Fruit fly (Drosophila melanogaster): ENCODE measurements around the gene rump.

The rump gene

DNA sequence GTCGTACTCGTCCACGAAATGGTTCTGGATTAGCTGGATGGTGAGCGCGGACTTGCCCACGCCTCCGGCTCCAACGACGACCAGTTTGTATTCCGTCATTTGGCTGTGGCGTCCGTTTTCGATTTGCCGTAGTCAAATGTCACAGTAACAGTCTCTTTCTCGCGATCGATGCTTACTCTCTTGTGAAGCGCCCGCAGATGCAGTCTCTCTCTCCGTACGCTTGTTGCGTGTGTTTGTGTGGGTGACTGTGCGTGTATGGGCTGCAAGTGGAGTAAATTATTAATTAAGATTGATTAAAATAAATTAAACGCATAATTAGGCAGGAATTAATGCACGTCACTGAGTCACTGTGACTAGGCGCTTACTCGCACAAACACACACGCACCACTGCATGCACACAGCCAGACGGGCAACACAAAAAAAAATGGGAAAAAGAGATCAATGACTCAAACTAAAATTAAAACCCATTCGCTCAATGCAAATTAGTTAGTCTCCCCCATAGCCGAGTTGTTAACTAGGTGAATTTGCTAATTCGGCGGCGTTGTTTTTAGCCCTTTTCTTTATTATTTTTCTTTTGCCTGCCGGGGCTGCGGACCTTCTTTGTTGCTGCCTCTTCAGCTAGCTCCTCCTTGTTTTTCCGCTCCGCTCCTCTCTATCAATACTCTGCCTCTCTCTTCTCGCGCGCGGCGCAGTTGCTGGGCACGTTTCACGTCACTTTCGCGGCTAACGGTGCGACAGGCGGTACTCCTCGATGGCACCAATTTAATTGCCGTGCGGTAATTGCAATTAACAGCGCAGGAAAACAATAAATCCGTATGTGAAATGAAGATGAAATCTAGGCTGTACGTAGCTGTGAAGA, 2.3 kb upstream of the rump start:
- peak in 1 of 2 experiments; percentile 12 for TF ChIP-seq EcR (GFP tag; optimal IDR thresholded peaks at IDR 0.05)
- TF ChIP-seq pan (optimal IDR thresholded peaks at IDR 0.05): no peak
- no peak for TF ChIP-seq psq (optimal IDR thresholded peaks at IDR 0.05)
- no peak for TF ChIP-seq CG8478 (optimal IDR thresholded peaks at IDR 0.05)
- TF ChIP-seq usp (GFP tag; optimal IDR thresholded peaks at IDR 0.05): no peak
- peak; percentile 61 for TF ChIP-seq Dll (optimal IDR thresholded peaks at IDR 0.05)

DNA sequence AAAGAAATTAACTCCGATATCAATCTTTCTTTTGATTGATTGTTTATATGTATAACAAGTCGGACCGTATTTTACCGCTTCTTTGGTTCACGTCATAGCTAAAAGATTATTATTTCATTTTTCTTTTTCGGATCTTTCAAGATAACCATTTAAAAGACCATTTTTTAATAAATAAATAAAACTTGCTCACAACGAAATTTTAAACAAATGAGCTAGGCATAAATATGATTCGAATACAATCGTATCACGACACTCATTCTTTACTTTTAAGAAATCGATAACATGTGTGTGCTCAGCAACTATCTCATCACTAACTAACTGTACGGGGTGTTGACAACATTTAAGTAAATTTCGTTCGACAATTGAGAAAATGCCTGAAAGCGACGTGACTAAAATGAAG, 5.8 kb downstream of the rump start, which contains the start of gene CG8149:
CG8149 (plus strand) TSS at position 302 of the 400 bp plus-strand sequence.
- TF ChIP-seq CG8478 (optimal IDR thresholded peaks at IDR 0.05): no peak
- TF ChIP-seq Dll (optimal IDR thresholded peaks at IDR 0.05): no peak
- TF ChIP-seq psq (optimal IDR thresholded peaks at IDR 0.05): no peak
- no peak for TF ChIP-seq usp (GFP tag; optimal IDR thresholded peaks at IDR 0.05)
- TF ChIP-seq pan (optimal IDR thresholded peaks at IDR 0.05): no peak
- no peak for TF ChIP-seq EcR (GFP tag; optimal IDR thresholded peaks at IDR 0.05)

DNA sequence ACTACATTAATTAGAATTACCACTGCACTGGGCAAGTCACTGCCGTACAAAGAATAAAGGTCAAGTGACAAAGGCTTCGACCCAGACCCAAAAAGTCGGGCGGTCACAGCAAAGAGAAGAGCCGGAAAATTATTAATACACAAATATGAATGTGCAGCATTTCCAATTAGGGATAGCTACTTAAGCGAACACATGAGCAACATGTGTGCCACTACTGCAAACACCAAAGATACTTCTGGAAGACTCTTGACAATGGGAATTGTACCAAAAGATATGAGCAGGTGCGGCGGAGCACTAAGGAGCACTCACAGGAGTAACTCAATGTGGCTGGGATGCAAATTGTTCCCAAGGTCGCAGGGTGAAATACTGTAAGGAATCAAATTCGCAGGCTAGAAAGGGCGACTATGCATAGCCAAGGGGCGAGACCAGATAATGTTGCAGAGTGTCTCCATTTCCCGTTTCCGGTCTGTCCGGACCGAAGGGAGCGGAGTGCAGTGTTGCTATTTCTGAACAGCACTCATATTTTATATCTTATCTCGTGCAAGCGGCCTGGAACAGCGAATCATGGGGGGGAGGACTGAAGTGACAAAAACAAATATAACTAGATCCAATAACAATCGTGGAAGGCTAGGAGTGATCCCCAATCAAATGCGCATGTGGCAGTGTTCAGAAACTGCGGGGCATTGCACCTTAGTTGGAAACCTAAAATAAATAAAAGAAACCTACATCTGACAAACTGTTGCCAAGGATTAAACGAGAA, 6.6 kb downstream of the rump start:
- TF ChIP-seq EcR (GFP tag; optimal IDR thresholded peaks at IDR 0.05) (peak in 1 of 2 experiments; percentile 16), psq (optimal IDR thresholded peaks at IDR 0.05) (no peak)

DNA sequence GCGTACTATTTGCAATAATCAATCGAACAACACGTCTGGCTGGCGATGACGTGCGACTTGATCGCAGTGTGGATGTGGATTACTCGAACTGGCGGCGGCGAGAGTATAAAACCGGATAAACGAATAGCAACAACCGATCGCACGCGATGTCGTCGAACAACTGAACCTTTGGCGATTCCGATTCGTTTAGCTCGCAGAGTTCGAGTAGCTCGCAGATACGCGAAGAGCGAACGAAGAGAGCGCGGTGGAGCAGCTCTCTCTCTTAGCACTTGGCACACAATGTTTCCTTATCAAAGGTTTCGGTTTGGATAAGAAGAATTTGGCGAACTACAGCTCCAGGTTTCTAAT, 7.7 kb downstream of the rump start, which contains the start of gene RhoL:
RhoL (minus strand) TSS at position 166 of the 348 bp plus-strand sequence.
- TF ChIP-seq usp (GFP tag; optimal IDR thresholded peaks at IDR 0.05) (no peak), psq (optimal IDR thresholded peaks at IDR 0.05) (no peak), CG8478 (optimal IDR thresholded peaks at IDR 0.05) (no peak), pan (optimal IDR thresholded peaks at IDR 0.05) (no peak), Dll (optimal IDR thresholded peaks at IDR 0.05) (no peak), EcR (GFP tag; optimal IDR thresholded peaks at IDR 0.05) (no peak)

DNA sequence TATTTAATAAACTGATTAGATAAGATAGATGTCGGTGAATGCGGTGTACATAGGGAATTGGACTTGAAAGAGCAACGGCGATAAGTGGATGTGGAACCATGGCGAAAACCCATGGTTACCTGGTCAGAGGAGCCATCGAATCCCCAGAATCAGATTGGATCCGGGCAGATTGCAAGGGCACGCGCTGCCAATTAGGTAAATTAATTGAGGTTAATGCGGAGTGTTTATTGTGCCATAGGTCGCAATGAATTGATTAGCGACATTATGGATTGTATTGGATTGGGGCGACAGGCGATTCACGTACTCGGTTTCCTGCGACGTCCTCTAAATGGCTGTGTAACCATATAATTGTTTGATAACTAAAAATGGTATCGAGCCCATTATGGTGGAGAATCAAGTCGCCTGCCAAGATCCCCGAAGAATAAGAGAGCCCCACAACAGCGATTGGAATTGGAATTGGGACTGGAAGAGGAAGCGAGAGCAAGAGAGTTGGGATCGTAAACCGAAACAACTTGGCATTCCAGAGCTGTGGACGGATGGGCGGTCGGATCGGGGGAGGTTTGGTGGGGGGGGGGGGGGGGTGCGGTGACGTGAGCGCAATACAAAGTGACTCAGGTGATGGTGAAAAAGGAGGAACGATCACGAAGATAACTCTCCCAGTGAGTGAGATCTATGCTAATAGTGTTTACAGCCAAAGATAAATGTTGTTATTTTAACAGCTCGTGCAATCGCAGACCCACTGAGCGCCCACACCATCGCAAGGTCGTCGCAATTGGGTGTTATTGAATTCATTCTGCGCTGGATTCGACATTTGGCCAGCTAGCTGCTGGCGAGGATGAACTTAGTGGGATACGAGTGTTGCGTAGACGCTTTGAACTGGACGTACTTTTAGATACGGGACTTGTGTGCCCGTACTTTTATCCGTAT, 8.4 kb downstream of the rump start:
- TF ChIP-seq EcR (GFP tag; optimal IDR thresholded peaks at IDR 0.05) (no peak), Dll (optimal IDR thresholded peaks at IDR 0.05) (no peak), psq (optimal IDR thresholded peaks at IDR 0.05) (no peak), pan (optimal IDR thresholded peaks at IDR 0.05) (no peak)

DNA sequence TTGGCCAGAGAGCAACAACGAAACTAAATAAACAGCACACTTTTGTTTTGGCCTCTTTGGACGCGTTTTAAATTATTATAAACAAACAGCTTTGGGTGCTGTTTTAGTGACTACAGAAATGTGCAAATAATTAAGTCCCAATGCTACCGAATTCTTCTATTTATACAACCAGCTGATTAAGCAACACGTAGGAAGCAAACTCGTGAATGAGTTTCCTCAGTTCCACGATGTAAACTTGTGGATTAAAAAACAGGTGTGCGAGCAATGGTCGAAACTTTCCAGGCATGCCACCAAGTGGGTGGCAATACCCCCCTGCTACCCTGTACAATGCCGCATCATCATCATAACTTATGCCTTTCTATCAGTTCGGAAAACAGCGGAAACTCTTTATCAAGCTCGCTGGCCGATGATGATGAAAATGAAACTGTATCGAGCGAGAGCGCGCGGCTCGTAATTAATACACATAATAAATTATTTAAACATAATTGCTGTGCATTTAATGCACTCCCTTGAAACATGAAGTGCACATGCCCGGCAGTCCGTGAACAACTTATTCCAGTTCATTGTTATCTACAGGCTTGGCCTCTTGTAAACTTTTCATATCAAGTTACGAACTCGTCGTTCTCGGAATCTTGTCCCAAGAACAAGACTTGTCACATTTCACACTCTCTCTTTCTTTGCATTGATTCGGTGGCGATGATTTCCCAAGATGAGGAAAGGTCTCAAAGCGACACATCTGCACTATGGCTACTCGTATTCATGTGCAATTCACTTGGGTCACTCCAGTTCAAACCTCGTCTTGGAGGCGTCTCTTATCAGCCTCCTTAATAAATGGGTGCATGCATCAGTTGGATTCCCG, 9.7 kb downstream of the rump start:
- TF ChIP-seq usp (GFP tag; optimal IDR thresholded peaks at IDR 0.05) (no peak), EcR (GFP tag; optimal IDR thresholded peaks at IDR 0.05) (no peak), CG8478 (optimal IDR thresholded peaks at IDR 0.05) (no peak), Dll (optimal IDR thresholded peaks at IDR 0.05) (no peak), pan (optimal IDR thresholded peaks at IDR 0.05) (no peak), psq (optimal IDR thresholded peaks at IDR 0.05) (no peak)

DNA sequence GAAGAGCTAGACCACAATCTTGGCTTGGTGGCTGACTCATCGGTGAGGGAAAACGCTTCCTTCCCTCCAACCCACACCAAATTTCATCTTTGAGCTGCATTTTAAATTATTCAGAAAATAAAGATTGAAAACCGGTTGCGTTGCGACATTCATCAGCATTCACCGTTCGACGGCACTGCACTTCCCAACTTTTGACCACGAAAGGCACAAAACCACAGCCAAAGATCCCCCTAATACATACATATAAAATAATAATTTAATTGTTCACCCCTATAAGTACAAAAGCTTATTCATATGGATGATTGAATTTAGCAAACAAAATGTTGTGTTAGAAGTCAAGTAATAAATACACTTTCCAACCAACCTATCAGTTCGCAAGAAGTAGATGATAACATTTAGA, 10.9 kb downstream of the rump start:
- TF ChIP-seq psq (optimal IDR thresholded peaks at IDR 0.05) (no peak), Dll (optimal IDR thresholded peaks at IDR 0.05) (no peak), usp (GFP tag; optimal IDR thresholded peaks at IDR 0.05) (no peak)

DNA sequence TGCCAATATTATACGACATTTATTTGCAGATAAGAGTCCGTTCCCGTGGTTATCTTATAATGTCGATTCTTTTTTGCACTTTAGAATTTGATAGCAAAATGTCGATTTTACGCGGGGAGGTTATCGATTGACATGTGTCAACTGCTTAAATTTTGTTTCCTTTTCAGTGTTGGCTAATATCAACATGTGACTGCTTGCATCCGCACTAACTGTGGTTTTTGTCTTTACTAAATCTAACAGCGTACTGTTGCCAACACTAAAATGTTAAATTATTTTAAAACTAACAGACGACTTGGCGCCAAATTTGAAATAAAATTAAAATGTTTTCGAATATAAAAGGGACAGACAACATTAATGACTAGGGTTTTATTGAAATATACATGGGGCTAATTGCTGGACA, 13.4 kb downstream of the rump start:
- no peak for TF ChIP-seq CG8478 (optimal IDR thresholded peaks at IDR 0.05)
- TF ChIP-seq EcR (GFP tag; optimal IDR thresholded peaks at IDR 0.05): no peak
- TF ChIP-seq psq (optimal IDR thresholded peaks at IDR 0.05): no peak
- TF ChIP-seq pan (optimal IDR thresholded peaks at IDR 0.05): no peak
- no peak for TF ChIP-seq Dll (optimal IDR thresholded peaks at IDR 0.05)
- TF ChIP-seq usp (GFP tag; optimal IDR thresholded peaks at IDR 0.05): no peak

DNA sequence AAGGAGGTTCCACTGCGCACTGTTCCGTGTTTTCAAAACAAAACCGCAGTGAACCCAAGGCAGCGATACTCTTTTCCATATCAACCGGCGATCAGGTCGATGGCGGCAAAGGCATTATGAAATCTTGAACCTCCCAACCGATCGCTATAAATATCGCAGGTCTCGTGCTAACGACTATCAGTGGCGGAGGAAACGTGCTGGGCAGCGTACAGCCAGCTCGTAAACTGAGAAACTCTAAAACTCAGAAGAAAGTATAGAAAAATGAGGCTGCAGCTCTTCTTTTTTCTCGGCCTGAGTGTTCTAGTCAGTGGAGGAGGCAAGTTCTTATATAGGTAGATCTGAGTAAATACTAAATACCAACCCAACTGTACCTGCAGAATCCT, 15.5 kb downstream of the rump start, which contains the start of gene phu:
phu (plus strand) TSS at position 175 of the 383 bp plus-strand sequence.
- TF ChIP-seq usp (GFP tag; optimal IDR thresholded peaks at IDR 0.05) (no peak), psq (optimal IDR thresholded peaks at IDR 0.05) (no peak), Dll (optimal IDR thresholded peaks at IDR 0.05) (no peak), pan (optimal IDR thresholded peaks at IDR 0.05) (no peak), CG8478 (optimal IDR thresholded peaks at IDR 0.05) (no peak), EcR (GFP tag; optimal IDR thresholded peaks at IDR 0.05) (no peak)

DNA sequence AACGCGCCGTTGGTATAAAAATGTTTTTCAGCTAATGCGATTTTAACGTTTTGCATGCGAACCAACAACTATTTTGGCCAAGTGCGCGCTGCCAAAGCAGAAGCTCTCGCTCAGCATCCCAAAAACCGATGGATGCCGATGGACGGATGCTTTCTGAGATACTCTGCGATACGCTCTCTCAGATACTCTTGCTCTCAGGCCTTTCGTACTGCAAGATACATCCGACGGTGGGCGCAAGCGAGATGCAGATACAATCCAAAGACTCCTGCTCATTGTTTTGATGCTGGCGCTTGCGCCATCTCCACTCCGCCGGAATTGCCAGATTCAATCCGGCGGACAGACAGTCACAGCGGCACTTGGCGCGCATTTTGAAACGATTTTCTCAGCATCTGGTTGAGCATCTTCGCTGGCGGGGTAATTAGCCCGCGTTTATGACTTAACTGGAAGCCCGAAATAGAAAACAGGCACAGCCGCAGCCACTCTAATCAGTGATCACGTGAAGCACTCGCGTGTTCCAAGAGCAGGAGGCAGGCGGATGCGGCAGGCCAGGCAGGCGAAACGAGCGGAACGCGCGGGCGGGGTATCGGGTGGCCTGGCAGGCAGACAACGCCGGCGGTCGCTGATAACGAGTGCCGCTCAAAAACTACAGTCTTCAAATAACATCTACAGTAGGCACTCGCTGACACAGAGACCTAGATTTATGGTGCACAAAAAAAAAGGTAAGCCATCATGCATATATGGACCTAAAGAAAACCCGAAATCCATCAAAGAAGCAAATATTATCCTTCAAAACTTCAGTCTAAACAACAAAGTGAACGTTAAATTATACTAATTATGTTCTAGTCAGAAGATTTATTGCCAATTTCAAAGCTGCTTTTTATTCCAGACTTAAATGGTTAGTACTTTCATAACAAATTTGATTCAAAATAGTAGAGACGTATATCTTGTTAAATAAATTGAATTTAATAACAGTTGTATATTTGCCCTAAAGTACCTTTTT, 16.2 kb downstream of the rump start, which contains the start of gene CG16779:
CG16779 (minus strand) TSS at position 51 of the 1,000 bp plus-strand sequence.
- TF ChIP-seq CG8478 (optimal IDR thresholded peaks at IDR 0.05) (no peak), usp (GFP tag; optimal IDR thresholded peaks at IDR 0.05) (no peak), Dll (optimal IDR thresholded peaks at IDR 0.05) (no peak), EcR (GFP tag; optimal IDR thresholded peaks at IDR 0.05) (no peak), psq (optimal IDR thresholded peaks at IDR 0.05) (no peak), pan (optimal IDR thresholded peaks at IDR 0.05) (no peak)
